Fruit fly (Drosophila melanogaster) whole organism, prepupa: Measurements from ENCODE around the gene CG16903.

Experiments
- Blimp-1 ChIP-seq: fragments of 200-800 bp; sonication (Bioruptor generic); optimal IDR thresholded peaks from 3 replicates; lab custom pipeline; 2017; ENCODE audit warnings: missing biosample characterization, missing genetic modification characterization, mild to moderate bottlenecking, moderate library complexity, missing genetic modification reagents
- CG1621 ChIP-seq: fragments of 200-800 bp; sonication (Bioruptor generic); optimal IDR thresholded peaks from 3 replicates; lab custom pipeline; 2018; ENCODE audit warnings: missing biosample characterization, mild to moderate bottlenecking, missing genetic modification characterization
- CG32006 ChIP-seq: fragments of 200-800 bp; sonication (Bioruptor generic); optimal IDR thresholded peaks from 3 replicates; lab custom pipeline; 2017; ENCODE audit warnings: missing biosample characterization, mild to moderate bottlenecking, missing genetic modification characterization
- CG6276 ChIP-seq: fragments of 200-800 bp; sonication (Bioruptor generic); optimal IDR thresholded peaks from 2 replicates; lab custom pipeline; 2017; ENCODE audit warnings: missing biosample characterization, mild to moderate bottlenecking, missing genetic modification characterization
- CG8119 ChIP-seq: fragments of 200-800 bp; sonication (Bioruptor generic); IDR thresholded peaks from 3 replicates; pipeline ENCODE4 v1.3.6; 2022; ENCODE audit warnings: missing biosample characterization, missing genetic modification characterization
- CG8319 ChIP-seq: fragments of 200-800 bp; sonication (Bioruptor generic); optimal IDR thresholded peaks from 3 replicates; lab custom pipeline; 2016; ENCODE audit warnings: missing biosample characterization, missing genetic modification characterization
- OdsH ChIP-seq: fragments of 200-800 bp; sonication (Bioruptor generic); optimal IDR thresholded peaks from 3 replicates; lab custom pipeline; 2016; ENCODE audit warnings: missing biosample characterization, missing genetic modification characterization
- cyc ChIP-seq: fragments of 200-800 bp; sonication (Bioruptor generic); optimal IDR thresholded peaks from 3 replicates; lab custom pipeline; 2016; ENCODE audit warnings: missing biosample characterization, missing genetic modification characterization
- fd85E ChIP-seq: fragments of 200-800 bp; sonication (Bioruptor generic); optimal IDR thresholded peaks from 3 replicates; lab custom pipeline; 2016; ENCODE audit warnings: missing biosample characterization, missing genetic modification characterization

DNA sequence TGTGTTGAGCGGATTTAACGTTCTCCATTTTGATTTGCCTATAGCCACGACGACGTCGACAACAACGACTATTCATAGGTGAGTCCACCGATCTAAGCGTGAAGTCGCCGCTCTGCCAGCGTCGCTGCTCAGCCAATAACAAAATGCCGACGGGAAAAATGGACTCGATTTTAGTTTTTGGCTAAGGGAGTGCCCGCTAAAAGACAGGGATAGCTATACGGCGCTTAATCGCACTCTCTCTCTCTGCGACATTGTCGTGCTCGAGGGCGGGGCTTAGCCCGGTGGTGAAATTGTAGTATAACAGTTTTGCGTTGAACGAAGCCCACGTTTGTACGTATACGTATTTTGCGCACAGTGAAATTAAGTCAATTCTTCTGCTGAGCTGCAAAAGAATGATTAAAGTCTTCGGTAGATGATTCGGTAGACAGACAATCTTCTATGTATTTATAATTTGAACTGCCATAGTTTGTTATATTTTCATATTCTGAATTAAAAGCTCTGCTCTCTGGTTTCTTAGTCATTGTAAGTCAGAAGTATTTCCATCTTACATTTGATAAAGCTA is 45.4 kb upstream of the CG16903 start:
- no peak for TF ChIP-seq cyc (GFP tag; lab: Kevin White, UChicago)
- no peak for TF ChIP-seq CG1621 (tag; lab: Kevin White, UChicago)
- no peak for TF ChIP-seq fd85E (GFP tag; lab: Kevin White, UChicago)
- TF ChIP-seq CG6276, result no peak
- TF ChIP-seq OdsH, result no peak
- TF ChIP-seq CG8119 (GFP tag; lab: Robert Waterston, UW), result 0 out of 3 replicates have a peak, but pooled peaks have one; percentile 13
- TF ChIP-seq CG8319 (GFP tag; lab: Kevin White, UChicago), result no peak
- no peak for TF ChIP-seq Blimp-1 (GFP tag; lab: Kevin White, UChicago)
- no peak for TF ChIP-seq CG32006 (GFP tag; lab: Kevin White, UChicago)
